Worm (Caenorhabditis elegans) whole organism, L2 larva: ENCODE measurements around the gene efa-6.

ENCODE experiments used
- C34F6.9 ChIP-seq: fragments of 150-350 bp; optimal IDR thresholded peaks from 2 replicates; lab custom pipeline; 2014; ENCODE audit warnings: missing biosample characterization, missing genetic modification characterization
- R02D3.7 ChIP-seq: fragments of 150-350 bp; optimal IDR thresholded peaks from 2 replicates; lab custom pipeline; 2014; ENCODE audit warnings: missing biosample characterization, missing genetic modification characterization
- Y55F3AM.14 ChIP-seq: fragments of 200-800 bp; sonication (Bioruptor generic); optimal IDR thresholded peaks from 2 replicates; lab custom pipeline; 2018; ENCODE audit warnings: mild to moderate bottlenecking, missing genetic modification characterization, missing compliant biosample characterization
- ZK546.5 ChIP-seq: sonication (generic microtip); optimal IDR thresholded peaks from 2 replicates; lab custom pipeline; 2017; ENCODE audit warnings: missing biosample characterization, missing genetic modification characterization
- alr-1 ChIP-seq: fragments of 150-350 bp; optimal IDR thresholded peaks from 2 replicates; lab custom pipeline; 2014; ENCODE audit warnings: missing biosample characterization, missing genetic modification characterization
- aly-2 ChIP-seq: fragments of 150-350 bp; optimal IDR thresholded peaks from 2 replicates; lab custom pipeline; 2014; ENCODE audit warnings: missing biosample characterization, missing genetic modification characterization
- blmp-1 ChIP-seq: sonication (generic microtip); optimal IDR thresholded peaks from 2 replicates; lab custom pipeline; 2017; ENCODE audit warnings: missing genetic modification characterization, mild to moderate bottlenecking, missing compliant biosample characterization, antibody characterized with exemption, moderate library complexity; ENCODE audit not compliant: insufficient read depth
- ceh-16 ChIP-seq: fragments of 150-350 bp; optimal IDR thresholded peaks from 2 replicates; lab custom pipeline; 2014; ENCODE audit warnings: missing biosample characterization, missing genetic modification characterization
- ceh-82 ChIP-seq: fragments of 150-350 bp; optimal IDR thresholded peaks from 2 replicates; lab custom pipeline; 2014; ENCODE audit warnings: missing biosample characterization, missing genetic modification characterization
- crh-2 ChIP-seq: sonication (generic microtip); optimal IDR thresholded peaks from 2 replicates; lab custom pipeline; 2017; ENCODE audit warnings: missing biosample characterization, missing genetic modification characterization
- elt-1 ChIP-seq: fragments of 150-350 bp; optimal IDR thresholded peaks from 2 replicates; lab custom pipeline; 2014; ENCODE audit warnings: missing biosample characterization, missing genetic modification characterization
- fos-1 ChIP-seq: fragments of 150-350 bp; optimal IDR thresholded peaks from 2 replicates; lab custom pipeline; 2014; ENCODE audit warnings: missing biosample characterization, missing genetic modification characterization
- gmeb-1 ChIP-seq: fragments of 150-350 bp; optimal IDR thresholded peaks from 2 replicates; lab custom pipeline; 2014; ENCODE audit warnings: missing biosample characterization, missing genetic modification characterization
- lin-11 ChIP-seq: fragments of 150-350 bp; sonication (generic microtip); optimal IDR thresholded peaks from 2 replicates; lab custom pipeline; 2014; ENCODE audit warnings: missing biosample characterization, missing genetic modification characterization, inconsistent platforms, mixed read lengths
- lin-13 ChIP-seq: fragments of 150-350 bp; optimal IDR thresholded peaks from 2 replicates; lab custom pipeline; 2014; ENCODE audit warnings: missing biosample characterization, missing genetic modification reagents, missing genetic modification characterization
- lin-39 ChIP-seq: fragments of 150-350 bp; optimal IDR thresholded peaks from 2 replicates; lab custom pipeline; 2014; ENCODE audit warnings: missing biosample characterization, missing genetic modification reagents, missing genetic modification characterization
- lsy-2 ChIP-seq, 2 experiments: fragments of 150-350 bp in 1 of 2; sonication (generic microtip) in 1 of 2; optimal IDR thresholded peaks; 2 replicates each; lab custom pipeline; 2014 to 2017; ENCODE audit warnings: missing biosample characterization in 2 of 2, missing genetic modification characterization in 2 of 2
- mab-5 ChIP-seq: fragments of 150-350 bp; optimal IDR thresholded peaks from 2 replicates; lab custom pipeline; 2014; ENCODE audit warnings: missing biosample characterization, missing genetic modification characterization
- mbf-1 ChIP-seq: sonication (generic microtip); optimal IDR thresholded peaks from 2 replicates; lab custom pipeline; 2017; ENCODE audit warnings: missing biosample characterization, missing genetic modification characterization
- nhr-10 ChIP-seq: sonication (generic microtip); optimal IDR thresholded peaks from 2 replicates; lab custom pipeline; 2017; ENCODE audit warnings: missing biosample characterization, missing genetic modification characterization
- nhr-11 ChIP-seq: fragments of 150-350 bp; optimal IDR thresholded peaks from 2 replicates; lab custom pipeline; 2014; ENCODE audit warnings: missing biosample characterization, missing genetic modification characterization
- nhr-12 ChIP-seq: fragments of 150-350 bp; optimal IDR thresholded peaks from 2 replicates; lab custom pipeline; 2014; ENCODE audit warnings: missing biosample characterization, missing genetic modification characterization
- nhr-129 ChIP-seq: fragments of 150-350 bp; optimal IDR thresholded peaks from 2 replicates; lab custom pipeline; 2014; ENCODE audit warnings: missing biosample characterization, missing genetic modification characterization
- nhr-21 ChIP-seq: fragments of 150-350 bp; optimal IDR thresholded peaks from 2 replicates; lab custom pipeline; 2014; ENCODE audit warnings: missing biosample characterization, missing genetic modification characterization
- nhr-23 ChIP-seq: fragments of 150-350 bp; optimal IDR thresholded peaks from 2 replicates; lab custom pipeline; 2014; ENCODE audit warnings: missing biosample characterization, missing genetic modification reagents, missing genetic modification characterization
- nhr-237 ChIP-seq: fragments of 150-350 bp; optimal IDR thresholded peaks from 2 replicates; lab custom pipeline; 2014; ENCODE audit warnings: missing biosample characterization, missing genetic modification characterization
- nhr-25 ChIP-seq: fragments of 150-350 bp; sonication (generic microtip); optimal IDR thresholded peaks from 3 replicates; lab custom pipeline; 2014; ENCODE audit warnings: missing biosample characterization, missing genetic modification characterization
- sem-4 ChIP-seq: fragments of 150-350 bp; optimal IDR thresholded peaks from 2 replicates; lab custom pipeline; 2014; ENCODE audit warnings: missing biosample characterization, missing genetic modification reagents, missing genetic modification characterization
- skn-1 ChIP-seq: sonication (generic microtip); optimal IDR thresholded peaks from 2 replicates; lab custom pipeline; 2017; ENCODE audit warnings: missing biosample characterization, missing genetic modification characterization
- sma-3 ChIP-seq: sonication (generic microtip); optimal IDR thresholded peaks from 2 replicates; lab custom pipeline; 2016; ENCODE audit warnings: missing genetic modification reagents, missing genetic modification characterization, missing compliant biosample characterization
- unc-39 ChIP-seq: fragments of 150-350 bp; optimal IDR thresholded peaks from 2 replicates; lab custom pipeline; 2014; ENCODE audit warnings: missing biosample characterization, missing genetic modification characterization
- unc-55 ChIP-seq: fragments of 150-350 bp; sonication (generic microtip); optimal IDR thresholded peaks from 3 replicates; lab custom pipeline; 2014; ENCODE audit warnings: missing biosample characterization, missing genetic modification reagents, missing genetic modification characterization
- unc-62 ChIP-seq: fragments of 150-350 bp; optimal IDR thresholded peaks from 2 replicates; lab custom pipeline; 2014; ENCODE audit warnings: missing biosample characterization, missing genetic modification reagents, missing genetic modification characterization
- zag-1 ChIP-seq: fragments of 150-350 bp; optimal IDR thresholded peaks from 2 replicates; lab custom pipeline; 2014; ENCODE audit warnings: missing biosample characterization, missing genetic modification characterization
- ztf-11 ChIP-seq: sonication (generic microtip); optimal IDR thresholded peaks from 2 replicates; lab custom pipeline; 2017; ENCODE audit warnings: missing biosample characterization, missing genetic modification characterization
- ztf-4 ChIP-seq: fragments of 150-350 bp; optimal IDR thresholded peaks from 2 replicates; lab custom pipeline; 2014; ENCODE audit warnings: missing biosample characterization, missing genetic modification characterization

Gene efa-6

DNA sequence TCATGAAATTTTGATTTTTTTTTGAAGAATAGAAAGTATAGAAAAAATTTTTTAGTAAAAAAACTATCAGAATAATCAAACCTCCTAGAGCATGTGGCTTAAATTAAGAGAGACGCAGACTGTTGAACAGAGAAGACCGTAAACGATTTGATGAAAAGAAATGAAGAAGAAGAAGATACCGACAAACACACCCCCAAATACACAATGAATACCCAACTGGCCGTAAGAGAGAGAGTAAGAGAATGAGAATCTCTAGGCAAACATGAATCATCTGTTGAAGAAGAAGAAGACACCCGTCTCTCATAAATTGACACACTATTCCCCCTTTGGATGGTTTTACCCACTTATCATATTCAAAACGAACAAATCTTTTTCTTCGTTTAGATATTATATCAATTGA is 19.3 kb upstream of the efa-6 start (continued):
- TF ChIP-seq gmeb-1, result peak; percentile 32
- TF ChIP-seq nhr-10 (tag; lab: Kevin White, UChicago), result no peak
- no peak for TF ChIP-seq ztf-4
- TF ChIP-seq aly-2 (tag; lab: Kevin White, UChicago), result no peak
- no peak for TF ChIP-seq ztf-11 (tag; lab: Kevin White, UChicago)
- no peak for TF ChIP-seq lin-13 (GFP tag; lab: Kevin White, UChicago)
- no peak for TF ChIP-seq nhr-23 (tag; lab: Kevin White, UChicago)
- TF ChIP-seq sem-4 (tag; lab: Kevin White, UChicago), result no peak
- TF ChIP-seq unc-39 (tag; lab: Kevin White, UChicago), result no peak
- no peak for TF ChIP-seq ceh-16 (tag; lab: Kevin White, UChicago)
- TF ChIP-seq sma-3 (GFP tag; lab: Kevin White, UChicago), result peak; percentile 9
- TF ChIP-seq alr-1 (tag; lab: Kevin White, UChicago), result no peak
- TF ChIP-seq unc-62, result no peak
- TF ChIP-seq elt-1 (tag; lab: Kevin White, UChicago), result no peak
- TF ChIP-seq skn-1, result no peak
- no peak for TF ChIP-seq unc-55 (GFP tag; lab: Kevin White, UChicago)

DNA sequence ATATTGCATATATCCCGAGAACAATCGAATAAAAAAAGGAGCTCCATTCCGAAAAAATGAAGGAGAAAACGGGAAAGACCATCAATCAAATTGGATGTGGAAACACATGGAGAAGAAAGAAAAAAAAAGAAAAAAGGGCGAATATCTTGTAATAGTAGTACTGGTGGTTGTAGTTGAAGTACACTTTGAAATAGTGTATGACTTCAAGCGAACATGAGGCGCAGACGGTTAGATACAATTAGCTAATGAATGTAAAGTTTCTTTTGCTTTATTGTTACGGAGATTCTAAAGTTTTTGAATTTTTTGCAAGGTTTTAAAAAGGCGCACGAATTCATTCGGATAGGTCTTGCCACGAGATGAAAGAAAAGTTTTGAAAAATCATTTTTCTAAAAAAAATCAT is 17.9 kb upstream of the efa-6 start:
- TF ChIP-seq ztf-4 (no peak), ztf-11 (tag; lab: Kevin White, UChicago) (no peak), nhr-23 (tag; lab: Kevin White, UChicago) (no peak), nhr-25 (peak; percentile 9), sma-3 (GFP tag; lab: Kevin White, UChicago) (no peak), aly-2 (tag; lab: Kevin White, UChicago) (no peak), crh-2 (tag; lab: Kevin White, UChicago) (no peak), ceh-82 (no peak), nhr-21 (tag; lab: Kevin White, UChicago) (no peak), fos-1 (tag; lab: Kevin White, UChicago) (no peak), zag-1 (no peak), mab-5 (tag; lab: Kevin White, UChicago) (peak; percentile 24), alr-1 (tag; lab: Kevin White, UChicago) (no peak), C34F6.9 (tag; lab: Kevin White, UChicago) (peak; percentile 36), sem-4 (tag; lab: Kevin White, UChicago) (peak; percentile 0), lin-39 (tag; lab: Kevin White, UChicago) (no peak), unc-55 (GFP tag; lab: Kevin White, UChicago) (peak; percentile 10), nhr-11 (tag; lab: Kevin White, UChicago) (no peak), mbf-1 (tag; lab: Kevin White, UChicago) (no peak)

DNA sequence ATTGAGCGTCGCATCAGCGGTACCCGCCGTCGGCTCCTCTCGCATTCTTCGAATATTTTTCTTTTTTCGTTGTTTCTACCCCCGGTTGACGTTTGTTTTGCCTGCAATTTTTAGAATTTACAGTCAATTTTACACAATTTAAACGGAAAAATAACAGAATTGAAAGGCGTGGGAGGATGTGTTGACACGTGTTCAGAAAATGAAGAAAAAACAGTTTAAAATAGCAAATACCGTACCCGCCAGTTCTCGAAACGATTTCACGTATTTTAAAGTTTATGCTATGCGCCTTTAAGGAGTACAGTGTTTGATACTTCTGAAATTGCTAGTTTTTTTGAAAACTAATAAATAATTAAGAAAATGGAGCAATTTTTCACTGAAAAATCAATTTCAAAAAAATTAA is 16.4 kb upstream of the efa-6 start, which contains the start of gene ark-1:
Gene ark-1, minus strand, starts transcription at position 101 of the 400 bp plus-strand sequence.
- TF ChIP-seq nhr-237 (tag; lab: Kevin White, UChicago), result no peak
- no peak for TF ChIP-seq R02D3.7
- no peak for TF ChIP-seq ZK546.5
- TF ChIP-seq nhr-25, result no peak
- no peak for TF ChIP-seq elt-1 (tag; lab: Kevin White, UChicago)
- TF ChIP-seq nhr-12 (tag; lab: Kevin White, UChicago), result no peak
- no peak for TF ChIP-seq aly-2 (tag; lab: Kevin White, UChicago)
- no peak for TF ChIP-seq lin-13 (GFP tag; lab: Kevin White, UChicago)
- TF ChIP-seq Y55F3AM.14 (GFP tag; lab: Kevin White, UChicago), result no peak
- no peak for TF ChIP-seq lin-11 (tag; lab: Kevin White, UChicago)
- no peak for TF ChIP-seq lsy-2 (tag; optimal IDR thresholded peaks at IDR 0.05; lab: Kevin White, UChicago)
- TF ChIP-seq fos-1 (tag; lab: Kevin White, UChicago), result no peak
- TF ChIP-seq blmp-1 (tag; lab: Kevin White, UChicago), result no peak
- TF ChIP-seq skn-1, result no peak
- TF ChIP-seq zag-1, result no peak
- no peak for TF ChIP-seq C34F6.9 (tag; lab: Kevin White, UChicago)
- no peak for TF ChIP-seq crh-2 (tag; lab: Kevin White, UChicago)
- TF ChIP-seq nhr-11 (tag; lab: Kevin White, UChicago), result no peak

DNA sequence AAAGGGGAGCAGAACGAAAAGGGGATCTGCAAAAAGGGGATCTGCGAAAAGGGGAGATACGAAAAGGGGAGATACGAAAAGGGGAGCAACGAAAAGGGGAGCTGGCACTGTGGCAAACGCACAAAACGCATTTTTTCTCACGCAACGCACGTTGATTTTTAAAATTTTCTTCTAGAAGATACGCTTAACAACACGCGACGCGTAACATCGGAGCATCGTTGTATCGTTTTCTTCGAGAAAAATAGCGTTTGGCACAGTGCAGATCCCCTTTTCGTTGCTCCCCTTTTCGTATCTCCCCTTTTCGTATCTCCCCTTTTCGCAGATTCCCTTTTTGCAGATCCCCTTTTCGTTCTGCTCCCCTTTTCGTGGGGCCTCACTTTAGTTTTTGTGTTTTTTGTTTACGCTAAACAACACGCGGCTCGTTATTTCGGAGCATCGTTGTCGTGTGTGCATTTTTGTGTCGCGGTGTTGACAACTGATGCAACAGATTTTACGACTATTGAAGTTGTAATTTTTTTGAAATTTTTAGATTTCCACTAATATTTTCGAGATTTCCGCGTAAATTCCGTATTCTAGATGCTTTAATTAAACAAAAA is 7.1 kb upstream of the efa-6 start:
- TF ChIP-seq nhr-129 (peak; percentile 25), lin-13 (GFP tag; lab: Kevin White, UChicago) (peak; percentile 19), crh-2 (tag; lab: Kevin White, UChicago) (peak; percentile 20), C34F6.9 (tag; lab: Kevin White, UChicago) (peak; percentile 40), unc-55 (GFP tag; lab: Kevin White, UChicago) (peak; percentile 61), lsy-2 (tag; optimal IDR thresholded peaks at IDR 0.05; lab: Kevin White, UChicago) (peak; percentile 5 to 59)
